Worm (Caenorhabditis elegans): ENCODE data around the gene F21C10.1.

Gene F21C10.1

DNA sequence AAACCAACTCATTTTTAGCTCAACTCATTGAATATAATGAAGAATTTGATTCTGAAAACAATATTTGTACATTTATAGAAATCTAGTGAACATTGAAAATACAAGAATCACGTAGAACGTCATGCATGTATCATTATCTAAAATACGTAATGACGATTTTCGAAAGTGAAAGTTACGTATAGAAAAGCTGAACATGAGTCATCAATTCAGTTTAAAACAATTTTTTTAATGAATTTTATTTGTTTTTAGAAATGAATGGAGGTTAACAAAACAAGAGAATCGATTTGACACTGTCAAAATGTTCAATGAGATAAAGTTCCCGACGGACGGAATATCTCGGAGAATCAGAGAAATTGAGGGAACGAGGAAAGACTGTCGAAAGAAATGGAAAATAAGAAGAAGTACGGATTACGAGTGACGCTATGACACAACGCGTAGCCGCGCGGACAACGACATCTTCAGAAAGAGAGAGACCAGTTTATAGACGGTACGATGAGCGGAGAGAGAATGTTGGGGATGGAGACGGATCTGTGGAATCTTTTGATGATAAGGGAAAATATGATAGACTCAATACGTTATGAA lies 49.6 kb downstream of the F21C10.1 start, which contains the start of gene ptr-1:
Gene ptr-1, minus strand, starts transcription at position 51 of the 582 bp plus-strand sequence.
- TF ChIP-seq aly-2 (tag; optimal IDR thresholded peaks at IDR 0.05) = no peak
- no peak for TF ChIP-seq nhr-10 (tag; optimal IDR thresholded peaks at IDR 0.05)
- TF ChIP-seq ztf-4 (tag; optimal IDR thresholded peaks at IDR 0.05) = no peak
- TF ChIP-seq ztf-11 (tag; optimal IDR thresholded peaks at IDR 0.05) = no peak
- no peak for TF ChIP-seq C34F6.9 (tag; optimal IDR thresholded peaks at IDR 0.05)
- no peak for TF ChIP-seq egl-27 (tag; optimal IDR thresholded peaks at IDR 0.05)
- no peak for TF ChIP-seq lin-11 (tag; optimal IDR thresholded peaks at IDR 0.05)
- no peak for TF ChIP-seq nhr-77 (tag; optimal IDR thresholded peaks at IDR 0.05)
- TF ChIP-seq mbf-1 (tag; optimal IDR thresholded peaks at IDR 0.05) = no peak
- no peak for TF ChIP-seq alr-1 (tag; optimal IDR thresholded peaks at IDR 0.05)
- no peak for TF ChIP-seq lin-13 (GFP tag; optimal IDR thresholded peaks at IDR 0.05)
- no peak for TF ChIP-seq nhr-12 (tag; optimal IDR thresholded peaks at IDR 0.05)
- TF ChIP-seq ceh-82 (tag; optimal IDR thresholded peaks at IDR 0.05) = no peak
- no peak for TF ChIP-seq elt-3 (tag; optimal IDR thresholded peaks at IDR 0.05)

All from whole organism, L2 larva.